Worm (Caenorhabditis elegans): Measurements from ENCODE around the gene Y49E10.4.
A peak's percentile ranks its signal among the peaks of the same experiment; 100 is the strongest.

Gene Y49E10.4

DNA sequence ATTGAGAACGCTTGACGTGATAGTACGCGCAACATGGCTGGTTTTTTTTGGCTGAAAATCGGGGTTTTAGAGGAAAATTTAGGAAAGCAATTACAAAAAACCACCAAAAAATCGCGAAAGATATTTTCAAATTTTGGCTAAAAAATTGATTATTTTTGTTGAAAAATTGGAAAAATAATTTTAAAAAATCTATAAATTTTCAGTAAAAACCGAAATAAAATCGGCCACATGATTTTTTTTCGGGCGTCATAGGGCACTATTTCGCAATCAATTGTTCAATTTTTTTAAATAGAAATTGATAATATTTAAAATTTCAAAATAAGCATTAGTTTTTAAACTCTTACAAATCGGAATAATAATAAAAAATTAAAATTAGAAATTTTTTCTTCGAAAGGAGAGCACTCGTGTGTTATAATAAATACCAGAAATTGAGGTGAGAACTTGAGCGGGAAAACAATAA, 9.8 kb downstream of the Y49E10.4 start, which contains the start of gene glrx-5:
Gene glrx-5, minus strand, starts transcription at position 51 of the 460 bp plus-strand sequence.
- TF ChIP-seq ztf-11 (tag; optimal IDR thresholded peaks at IDR 0.05) (no peak), F16B12.6 (tag; optimal IDR thresholded peaks at IDR 0.05) (no peak), lin-39 (tag; optimal IDR thresholded peaks at IDR 0.05) (no peak), ceh-82 (tag; optimal IDR thresholded peaks at IDR 0.05) (no peak), lin-15B (tag; optimal IDR thresholded peaks at IDR 0.05) (no peak), xbp-1 (tag; optimal IDR thresholded peaks at IDR 0.05) (no peak), hlh-4 (tag; optimal IDR thresholded peaks at IDR 0.05) (no peak), elt-3 (tag; optimal IDR thresholded peaks at IDR 0.05) (no peak), nhr-11 (tag; optimal IDR thresholded peaks at IDR 0.05) (no peak)

- no peak for TF ChIP-seq mdl-1 (tag; optimal IDR thresholded peaks at IDR 0.05)
- no peak for TF ChIP-seq fkh-8 (tag; optimal IDR thresholded peaks at IDR 0.05)
- no peak for TF ChIP-seq hlh-4 (tag; optimal IDR thresholded peaks at IDR 0.05)
- TF ChIP-seq pax-3 (tag; optimal IDR thresholded peaks at IDR 0.05), result no peak
- TF ChIP-seq mef-2 (tag; optimal IDR thresholded peaks at IDR 0.05), result no peak
- no peak for TF ChIP-seq efl-3 (GFP tag; optimal IDR thresholded peaks at IDR 0.05)
- no peak for TF ChIP-seq lin-35 (GFP tag; optimal IDR thresholded peaks at IDR 0.05)
- TF ChIP-seq lin-14 (GFP tag; optimal IDR thresholded peaks at IDR 0.05), result no peak
- TF ChIP-seq nhr-11 (tag; optimal IDR thresholded peaks at IDR 0.05), result no peak
- no peak for TF ChIP-seq pqm-1 (tag; optimal IDR thresholded peaks at IDR 0.05)
- no peak for TF ChIP-seq rnt-1 (tag; optimal IDR thresholded peaks at IDR 0.05)
- no peak for TF ChIP-seq hpl-2 (GFP tag; optimal IDR thresholded peaks at IDR 0.05)
- no peak for TF ChIP-seq lin-13 (GFP tag; optimal IDR thresholded peaks at IDR 0.05)
- TF ChIP-seq elt-3 (tag; optimal IDR thresholded peaks at IDR 0.05), result no peak
Measured at ce11 chrIII:12373306-12373705, 10.3 kb downstream of the Y49E10.4 start.

ce11 chrIII:12372080-12373065, 11.2 kb downstream of the Y49E10.4 start:
- no peak for TF ChIP-seq efl-1 (optimal IDR thresholded peaks at IDR 0.05)
- peak in 1 of 2 experiments; percentile 21 for TF ChIP-seq efl-1 (GFP tag; optimal IDR thresholded peaks at IDR 0.05 in 1 of 2)
- TF ChIP-seq C34B4.2 (tag; optimal IDR thresholded peaks at IDR 0.05), result no peak

ce11 chrIII:12370011-12370506, 13.6 kb downstream of the Y49E10.4 start, which contains the start of gene rpt-6:
TSS of gene rpt-6 (plus strand) at chrIII:12370456.
- TF ChIP-seq ceh-82 (tag; optimal IDR thresholded peaks at IDR 0.05), result peak; percentile 47 to 74 (median 67)
- TF ChIP-seq snu-23 (GFP tag; optimal IDR thresholded peaks at IDR 0.05), result peak; percentile 78
- TF ChIP-seq nhr-90 (tag; optimal IDR thresholded peaks at IDR 0.05; ENCODE audit: poor library complexity), result peak; percentile 47
- no peak for TF ChIP-seq ets-5 (GFP tag; IDR thresholded peaks at IDR 0.05)
- peak; percentile 60 for TF ChIP-seq nhr-47 (tag; optimal IDR thresholded peaks at IDR 0.05)
- no peak for TF ChIP-seq unc-62 (GFP tag; optimal IDR thresholded peaks at IDR 0.05)
- peak; percentile 71 for TF ChIP-seq rnt-1 (tag; optimal IDR thresholded peaks at IDR 0.05)
- TF ChIP-seq lin-14 (GFP tag; optimal IDR thresholded peaks at IDR 0.05), result no peak
- peak; percentile 60 for TF ChIP-seq tbx-2 (tag; optimal IDR thresholded peaks at IDR 0.05)
- peak in 1 of 2 experiments; percentile 23 for TF ChIP-seq ztf-11 (tag; optimal IDR thresholded peaks at IDR 0.05)
- TF ChIP-seq lin-15B (tag; optimal IDR thresholded peaks at IDR 0.05), result peak; percentile 18
- no peak for TF ChIP-seq nhr-84 (tag; optimal IDR thresholded peaks at IDR 0.05)
- no peak for TF ChIP-seq blmp-1 (tag; optimal IDR thresholded peaks at IDR 0.05)
- peak; percentile 43 for TF ChIP-seq C16A3.4 (tag; optimal IDR thresholded peaks at IDR 0.05)
- TF ChIP-seq lin-35 (GFP tag; optimal IDR thresholded peaks at IDR 0.05), result peak; percentile 71 to 76
- TF ChIP-seq aly-2 (tag; optimal IDR thresholded peaks at IDR 0.05), result no peak
- TF ChIP-seq grh-1 (GFP tag; IDR thresholded peaks at IDR 0.05), result no peak
- TF ChIP-seq vab-15 (tag; optimal IDR thresholded peaks at IDR 0.05), result no peak
- TF ChIP-seq nhr-85 (tag), result peak; percentile 72
- TF ChIP-seq mef-2 (tag; optimal IDR thresholded peaks at IDR 0.05), result no peak
- peak; percentile 49 for TF ChIP-seq nhr-19 (GFP tag; conservative IDR thresholded peaks at IDR 0.05)
- no peak for TF ChIP-seq efl-3 (GFP tag; optimal IDR thresholded peaks at IDR 0.05)
- peak; percentile 65 for TF ChIP-seq swsn-7 (tag; optimal IDR thresholded peaks at IDR 0.05)
- TF ChIP-seq unc-30 (tag; optimal IDR thresholded peaks at IDR 0.05), result no peak
- peak; percentile 55 to 77 (median 72) for TF ChIP-seq dpl-1 (GFP tag; optimal IDR thresholded peaks at IDR 0.05)
- TF ChIP-seq ztf-4 (tag; optimal IDR thresholded peaks at IDR 0.05), result no peak
- peak; percentile 32 for TF ChIP-seq isw-1 (GFP tag; IDR thresholded peaks at IDR 0.05)
- peak; percentile 29 for TF ChIP-seq aha-1 (tag; optimal IDR thresholded peaks at IDR 0.05)
- peak; percentile 48 for TF ChIP-seq dsc-1 (tag; optimal IDR thresholded peaks at IDR 0.05)

All from whole organism, L1 larva.